Fruit fly (Drosophila melanogaster) whole organism, embryonic: ENCODE results near the gene CG13026.
A peak's percentile ranks its signal among the peaks of the same experiment; 100 is the strongest.

Source experiments
- Antp ChIP-seq: fragments of 200-800 bp; sonication (Bioruptor generic); optimal IDR thresholded peaks from 3 replicates; lab custom pipeline; 2016; ENCODE audit warnings: missing biosample characterization, missing genetic modification characterization
- Atf-2 ChIP-seq: fragments of 200-800 bp; sonication (Bioruptor generic); optimal IDR thresholded peaks from 2 replicates; lab custom pipeline; 2016; ENCODE audit warnings: missing biosample characterization, missing genetic modification characterization
- CG10366 ChIP-seq: fragments of 200-800 bp; sonication (Bioruptor generic); IDR thresholded peaks from 2 replicates; pipeline ENCODE4 v1.3.6; 2022; ENCODE audit warnings: missing biosample characterization, missing genetic modification characterization
- CG10431 ChIP-seq: fragments of 200-800 bp; sonication (Bioruptor generic); optimal IDR thresholded peaks from 3 replicates; lab custom pipeline; 2018; ENCODE audit warnings: missing biosample characterization, mild to moderate bottlenecking, missing genetic modification characterization
- CG10543 ChIP-seq: fragments of 200-800 bp; sonication (Bioruptor generic); optimal IDR thresholded peaks from 3 replicates; lab custom pipeline; 2017; ENCODE audit warnings: missing biosample characterization, mild to moderate bottlenecking, missing genetic modification characterization, moderate library complexity
- CG11085 ChIP-seq: fragments of 200-800 bp; sonication (Bioruptor generic); IDR thresholded peaks from 2 replicates; pipeline ENCODE4 v1.3.6; 2022; ENCODE audit warnings: missing biosample characterization, missing genetic modification characterization
- CG11504 ChIP-seq: fragments of 200-800 bp; sonication (Bioruptor generic); optimal IDR thresholded peaks from 3 replicates; lab custom pipeline; 2019; ENCODE audit warnings: missing biosample characterization, mild to moderate bottlenecking, missing genetic modification characterization, moderate library complexity
- CG11696 ChIP-seq: fragments of 200-800 bp; sonication (Bioruptor generic); IDR thresholded peaks from 2 replicates; pipeline ENCODE4 v1.3.6; 2022; ENCODE audit warnings: missing biosample characterization, missing genetic modification characterization
- CG11723 ChIP-seq: fragments of 200-800 bp; sonication (Bioruptor generic); optimal IDR thresholded peaks from 2 replicates; lab custom pipeline; 2017; ENCODE audit warnings: missing biosample characterization, mild to moderate bottlenecking, missing genetic modification characterization
- CG12071 ChIP-seq: fragments of 200-800 bp; sonication (Bioruptor generic); optimal IDR thresholded peaks from 3 replicates; lab custom pipeline; 2018; ENCODE audit warnings: missing biosample characterization, mild to moderate bottlenecking, missing genetic modification characterization
- CG14014 ChIP-seq: fragments of 200-800 bp; sonication (Bioruptor generic); IDR thresholded peaks from 2 replicates; pipeline ENCODE4 v1.3.6; 2022; ENCODE audit warnings: missing biosample characterization, missing genetic modification characterization
- CG15601 ChIP-seq: fragments of 200-800 bp; sonication (Bioruptor generic); optimal IDR thresholded peaks from 3 replicates; lab custom pipeline; 2019; ENCODE audit warnings: missing biosample characterization, mild to moderate bottlenecking, missing genetic modification characterization, moderate library complexity
- CG16813 ChIP-seq: fragments of 200-800 bp; sonication (Bioruptor generic); IDR thresholded peaks from 3 replicates; pipeline ENCODE4 v1.3.6; 2022; ENCODE audit warnings: missing biosample characterization, missing genetic modification characterization; ENCODE audit not compliant: partially characterized antibody
- CG16863 ChIP-seq: fragments of 200-800 bp; sonication (Bioruptor generic); optimal IDR thresholded peaks from 3 replicates; lab custom pipeline; 2016; ENCODE audit warnings: missing biosample characterization, missing genetic modification characterization
- CG30020 ChIP-seq: fragments of 200-800 bp; optimal IDR thresholded peaks from 2 replicates; lab custom pipeline; 2019; ENCODE audit warnings: missing biosample characterization, mild to moderate bottlenecking, missing genetic modification characterization, moderate library complexity
- CG31441 ChIP-seq: fragments of 200-800 bp; sonication (Bioruptor generic); IDR thresholded peaks from 2 replicates; pipeline ENCODE4 v1.3.6; 2022; ENCODE audit warnings: missing biosample characterization, missing genetic modification characterization
- CG32532 ChIP-seq: fragments of 200-800 bp; sonication (Bioruptor generic); IDR thresholded peaks from 2 replicates; pipeline ENCODE4 v1.3.6; 2022; ENCODE audit warnings: missing biosample characterization, missing genetic modification characterization
- CG3281 ChIP-seq: fragments of 200-800 bp; sonication (Bioruptor generic); optimal IDR thresholded peaks from 3 replicates; lab custom pipeline; 2017; ENCODE audit warnings: missing biosample characterization, mild to moderate bottlenecking, missing genetic modification characterization
- CG34224 ChIP-seq: fragments of 200-800 bp; sonication (Bioruptor generic); IDR thresholded peaks from 3 replicates; pipeline ENCODE4 v1.3.6; 2022; ENCODE audit warnings: missing biosample characterization, missing genetic modification characterization; ENCODE audit not compliant: partially characterized antibody
- CG4360 ChIP-seq: fragments of 200-800 bp; sonication (Bioruptor generic); IDR thresholded peaks from 2 replicates; pipeline ENCODE4 v1.3.6; 2022; ENCODE audit warnings: missing biosample characterization, missing genetic modification characterization
- CG4424 ChIP-seq: fragments of 200-800 bp; sonication (Bioruptor generic); optimal IDR thresholded peaks from 3 replicates; lab custom pipeline; 2016; ENCODE audit warnings: missing biosample characterization, missing genetic modification characterization
- CG7745 ChIP-seq: fragments of 200-800 bp; sonication (Bioruptor generic); optimal IDR thresholded peaks from 2 replicates; lab custom pipeline; 2018; ENCODE audit warnings: missing biosample characterization, mild to moderate bottlenecking, missing genetic modification characterization, moderate library complexity
- CG8359 ChIP-seq: fragments of 200-800 bp; sonication (Bioruptor generic); optimal IDR thresholded peaks from 2 replicates; lab custom pipeline; 2017; ENCODE audit warnings: missing biosample characterization, mild to moderate bottlenecking, missing genetic modification characterization, borderline replicate concordance
- CG8388 ChIP-seq: fragments of 200-800 bp; sonication (Bioruptor generic); optimal IDR thresholded peaks from 2 replicates; lab custom pipeline; 2019; ENCODE audit warnings: missing biosample characterization, mild to moderate bottlenecking, missing genetic modification characterization, moderate library complexity
- CG9727 ChIP-seq: fragments of 200-800 bp; sonication (Bioruptor generic); optimal IDR thresholded peaks from 3 replicates; lab custom pipeline; 2017; ENCODE audit warnings: missing biosample characterization, mild to moderate bottlenecking, missing genetic modification characterization
- CG9932 ChIP-seq: fragments of 200-800 bp; sonication (Bioruptor generic); IDR thresholded peaks from 2 replicates; pipeline ENCODE4 v1.3.6; 2022; ENCODE audit warnings: missing biosample characterization, missing genetic modification characterization
- CrebB ChIP-seq: fragments of 200-800 bp; sonication (Bioruptor generic); optimal IDR thresholded peaks from 3 replicates; lab custom pipeline; 2018; ENCODE audit warnings: missing biosample characterization, mild to moderate bottlenecking, missing genetic modification characterization
- D19B ChIP-seq: fragments of 200-800 bp; sonication (Bioruptor generic); optimal IDR thresholded peaks from 2 replicates; lab custom pipeline; 2017; ENCODE audit warnings: missing biosample characterization, mild to moderate bottlenecking, missing genetic modification characterization
- Fer3 ChIP-seq: fragments of 200-800 bp; sonication (Bioruptor generic); optimal IDR thresholded peaks from 2 replicates; lab custom pipeline; 2018; ENCODE audit warnings: missing biosample characterization, mild to moderate bottlenecking, missing genetic modification characterization, moderate library complexity
- PHDP ChIP-seq: fragments of 200-800 bp; sonication (Bioruptor generic); optimal IDR thresholded peaks from 3 replicates; lab custom pipeline; 2018; ENCODE audit warnings: missing biosample characterization, mild to moderate bottlenecking, missing genetic modification characterization, moderate library complexity
- Six4 ChIP-seq: fragments of 200-800 bp; sonication (Bioruptor generic); optimal IDR thresholded peaks from 2 replicates; lab custom pipeline; 2016; ENCODE audit warnings: missing biosample characterization, missing genetic modification characterization
- Sox102F ChIP-seq: fragments of 200-800 bp; sonication (Bioruptor generic); optimal IDR thresholded peaks from 2 replicates; lab custom pipeline; 2018; ENCODE audit warnings: missing biosample characterization, mild to moderate bottlenecking, missing genetic modification characterization, moderate library complexity
- ac ChIP-seq: fragments of 200-800 bp; sonication (Bioruptor generic); optimal IDR thresholded peaks from 3 replicates; lab custom pipeline; 2017; ENCODE audit warnings: missing biosample characterization, mild to moderate bottlenecking, missing genetic modification characterization
- bsh ChIP-seq, 2 experiments: fragments of 200-800 bp; sonication (Bioruptor generic); optimal IDR thresholded peaks; 2 replicates each; lab custom pipeline; 2017 to 2018; ENCODE audit warnings: mild to moderate bottlenecking in 2 of 2, missing biosample characterization in 2 of 2, missing genetic modification characterization in 2 of 2, moderate library complexity in 1 of 2
- caup ChIP-seq: fragments of 200-800 bp; sonication (Bioruptor generic); optimal IDR thresholded peaks from 3 replicates; lab custom pipeline; 2017; ENCODE audit warnings: missing biosample characterization, mild to moderate bottlenecking, missing genetic modification characterization, moderate library complexity; ENCODE audit not compliant: severe bottlenecking
- dan ChIP-seq: fragments of 200-800 bp; sonication (Bioruptor generic); IDR thresholded peaks from 2 replicates; pipeline ENCODE4 v1.3.6; 2022; ENCODE audit warnings: missing biosample characterization, missing genetic modification characterization
- danr ChIP-seq: fragments of 200-800 bp; sonication (Bioruptor generic); IDR thresholded peaks from 2 replicates; pipeline ENCODE4 v1.3.6; 2022; ENCODE audit warnings: missing biosample characterization, missing genetic modification characterization
- disco-r ChIP-seq: fragments of 200-800 bp; sonication (Bioruptor generic); optimal IDR thresholded peaks from 2 replicates; lab custom pipeline; 2016; ENCODE audit warnings: missing biosample characterization, missing genetic modification characterization
- dpn ChIP-seq, 2 experiments: fragments of 200-800 bp; sonication (Bioruptor generic); optimal IDR thresholded peaks; 3 replicates each; lab custom pipeline; 2016; ENCODE audit warnings: missing biosample characterization in 2 of 2, missing genetic modification characterization in 2 of 2
- ems ChIP-seq: fragments of 200-800 bp; sonication (Bioruptor generic); optimal IDR thresholded peaks from 3 replicates; lab custom pipeline; 2016; ENCODE audit warnings: missing biosample characterization, missing genetic modification characterization
- gcm ChIP-seq: fragments of 200-800 bp; sonication (Bioruptor generic); optimal IDR thresholded peaks from 2 replicates; lab custom pipeline; 2019; ENCODE audit warnings: missing biosample characterization, mild to moderate bottlenecking, missing genetic modification characterization, moderate library complexity
- gem ChIP-seq: fragments of 200-800 bp; sonication (Bioruptor generic); optimal IDR thresholded peaks from 2 replicates; lab custom pipeline; 2019; ENCODE audit warnings: missing biosample characterization, mild to moderate bottlenecking, missing genetic modification characterization, moderate library complexity
- gsb ChIP-seq: fragments of 200-800 bp; sonication (Bioruptor generic); IDR thresholded peaks from 2 replicates; pipeline ENCODE4 v1.3.6; 2022; ENCODE audit warnings: missing biosample characterization, missing genetic modification characterization
- kah ChIP-seq: fragments of 200-800 bp; sonication (Bioruptor generic); optimal IDR thresholded peaks from 2 replicates; lab custom pipeline; 2018; ENCODE audit warnings: missing biosample characterization, mild to moderate bottlenecking, missing genetic modification characterization
- prd ChIP-seq, 3 experiments: fragments of >200 bp in 2 of 3; fragments of 200-800 bp in 1 of 3; sonication (Bioruptor generic) in 1 of 3; optimal IDR thresholded peaks in 2 of 3; IDR thresholded peaks in 1 of 3; 2 replicates in 2 of 3; 3 replicates in 1 of 3; pipeline versions ENCODE4 v1.3.6 to Lab custom; 2017 to 2022; ENCODE audit warnings: missing biosample characterization in 1 of 3, missing genetic modification characterization in 1 of 3
- schlank ChIP-seq: fragments of 200-800 bp; sonication (Bioruptor generic); optimal IDR thresholded peaks from 2 replicates; lab custom pipeline; 2018; ENCODE audit warnings: missing biosample characterization, mild to moderate bottlenecking, missing genetic modification characterization
- sd ChIP-seq: fragments of 200-800 bp; sonication (Bioruptor generic); optimal IDR thresholded peaks from 3 replicates; lab custom pipeline; 2018; ENCODE audit warnings: missing biosample characterization, mild to moderate bottlenecking, missing genetic modification characterization, moderate library complexity
- stwl ChIP-seq: fragments of 200-800 bp; sonication (Bioruptor generic); optimal IDR thresholded peaks from 3 replicates; lab custom pipeline; 2018; ENCODE audit warnings: missing biosample characterization, mild to moderate bottlenecking, missing genetic modification characterization, moderate library complexity
- vnd ChIP-seq: fragments of 200-800 bp; sonication (Bioruptor generic); IDR thresholded peaks from 3 replicates; pipeline ENCODE4 v1.3.6; 2022; ENCODE audit warnings: missing biosample characterization, missing genetic modification characterization; ENCODE audit not compliant: partially characterized antibody
- wdn ChIP-seq: fragments of 200-800 bp; sonication (Bioruptor generic); IDR thresholded peaks from 2 replicates; pipeline ENCODE4 v1.3.6; 2022; ENCODE audit warnings: missing biosample characterization, missing genetic modification characterization
- yki ChIP-seq: fragments of >200 bp; optimal IDR thresholded peaks from 3 replicates; lab custom pipeline; 2018

The CG13026 gene

dm6 chr3L:16748343-16748742 is 22.4 kb upstream of the CG13026 start (continued):
- no peak for TF ChIP-seq CG16863
- no peak for TF ChIP-seq kah (GFP tag; lab: Kevin White, UChicago)
- no peak for TF ChIP-seq stwl (tag; lab: Kevin White, UChicago)
- TF ChIP-seq Six4 (GFP tag; lab: Kevin White, UChicago), result no peak
- no peak for TF ChIP-seq Antp (GFP tag; lab: Kevin White, UChicago)
- no peak for TF ChIP-seq CrebB
- TF ChIP-seq CG10543 (GFP tag; lab: Kevin White, UChicago), result no peak
- no peak for TF ChIP-seq D19B (GFP tag; lab: Kevin White, UChicago)
- TF ChIP-seq CG4424, result no peak
- no peak for TF ChIP-seq dpn (GFP tag; optimal IDR thresholded peaks at IDR 0.05; lab: Kevin White, UChicago)
- no peak for TF ChIP-seq gcm
- TF ChIP-seq dan (GFP tag; lab: Robert Waterston, UW), result no peak
- TF ChIP-seq yki (lab: Kevin White, UChicago), result no peak
- TF ChIP-seq wdn (GFP tag; lab: Robert Waterston, UW), result no peak
- no peak for TF ChIP-seq ac (GFP tag; lab: Kevin White, UChicago)
- no peak for TF ChIP-seq schlank (tag; lab: Kevin White, UChicago)
- no peak for TF ChIP-seq prd (optimal IDR thresholded peaks at IDR 0.05; lab: Kevin White, UChicago)
- TF ChIP-seq prd (GFP tag; IDR thresholded peaks at IDR 0.05; lab: Robert Waterston, UW), result no peak
- TF ChIP-seq CG10431 (GFP tag; lab: Kevin White, UChicago), result no peak
- peak; percentile 19 for TF ChIP-seq CG11504 (tag; lab: Kevin White, UChicago)
- 0 out of 2 replicates have a peak, but pooled peaks have one; percentile 25 for TF ChIP-seq CG31441 (GFP tag; lab: Robert Waterston, UW)
- TF ChIP-seq CG8359 (GFP tag; lab: Kevin White, UChicago), result no peak
- TF ChIP-seq Atf-2 (GFP tag; lab: Kevin White, UChicago), result no peak
- no peak for TF ChIP-seq CG11723 (GFP tag; lab: Kevin White, UChicago)
- no peak for TF ChIP-seq CG15601
- TF ChIP-seq CG9932 (GFP tag; lab: Robert Waterston, UW), result no peak
- TF ChIP-seq gem (tag; lab: Kevin White, UChicago), result peak; percentile 27
- TF ChIP-seq CG7745 (tag; lab: Kevin White, UChicago), result no peak
- no peak for TF ChIP-seq CG8388
- no peak for TF ChIP-seq vnd (GFP tag; lab: Robert Waterston, UW)
- no peak for TF ChIP-seq ems (GFP tag; lab: Kevin White, UChicago)
- TF ChIP-seq disco-r (GFP tag; lab: Kevin White, UChicago), result no peak
- no peak for TF ChIP-seq PHDP (tag; lab: Kevin White, UChicago)
- TF ChIP-seq CG30020, result no peak
- no peak for TF ChIP-seq Sox102F (GFP tag; lab: Kevin White, UChicago)
- no peak for TF ChIP-seq caup (GFP tag; lab: Kevin White, UChicago)
- TF ChIP-seq CG4360 (GFP tag; lab: Robert Waterston, UW), result no peak
- TF ChIP-seq CG11085 (GFP tag; lab: Robert Waterston, UW), result no peak
- TF ChIP-seq CG14014, result no peak
- TF ChIP-seq CG9727 (GFP tag; lab: Kevin White, UChicago), result no peak
- TF ChIP-seq CG12071 (GFP tag; lab: Kevin White, UChicago), result no peak
- TF ChIP-seq bsh (GFP tag; optimal IDR thresholded peaks at IDR 0.05; lab: Kevin White, UChicago), result peak in 1 of 2 experiments; percentile 53
- TF ChIP-seq CG16813, result no peak
- no peak for TF ChIP-seq CG10366 (GFP tag; lab: Robert Waterston, UW)
- no peak for TF ChIP-seq Fer3 (tag; lab: Kevin White, UChicago)
- no peak for TF ChIP-seq CG32532 (GFP tag; lab: Robert Waterston, UW)
- no peak for TF ChIP-seq gsb (GFP tag; lab: Robert Waterston, UW)
- no peak for TF ChIP-seq sd
- TF ChIP-seq CG34224, result no peak
- TF ChIP-seq CG3281 (GFP tag; lab: Kevin White, UChicago), result no peak
- TF ChIP-seq danr (GFP tag; lab: Robert Waterston, UW), result no peak
- peak; percentile 10; the same call in 1 of the 2 replicates for TF ChIP-seq CG11696 (GFP tag; lab: Robert Waterston, UW)
